Fruit fly (Drosophila melanogaster) whole organism, embryonic: ENCODE results near the gene Nasp.

Experiments used
- Adf1 ChIP-seq: fragments of 200-800 bp; sonication (Bioruptor generic); IDR thresholded peaks from 2 replicates; pipeline ENCODE4 v1.3.6; 2022; ENCODE audit warnings: missing biosample characterization, missing genetic modification characterization
- Antp ChIP-seq: fragments of 200-800 bp; sonication (Bioruptor generic); optimal IDR thresholded peaks from 3 replicates; lab custom pipeline; 2016; ENCODE audit warnings: missing biosample characterization, missing genetic modification characterization
- Asciz ChIP-seq: fragments of 200-800 bp; sonication (Bioruptor generic); optimal IDR thresholded peaks from 2 replicates; lab custom pipeline; 2017; ENCODE audit warnings: missing biosample characterization, mild to moderate bottlenecking, missing genetic modification characterization, missing genetic modification reagents
- CG1024 ChIP-seq: fragments of 200-800 bp; sonication (Bioruptor generic); IDR thresholded peaks from 2 replicates; pipeline ENCODE4 v1.3.6; 2022; ENCODE audit warnings: missing biosample characterization, missing genetic modification characterization
- CG10959 ChIP-seq: fragments of 200-800 bp; sonication (Bioruptor generic); IDR thresholded peaks from 2 replicates; pipeline ENCODE4 v1.3.6; 2022; ENCODE audit warnings: missing biosample characterization, missing genetic modification characterization
- CG11398 ChIP-seq: fragments of 200-800 bp; sonication (Bioruptor generic); optimal IDR thresholded peaks from 2 replicates; lab custom pipeline; 2016; ENCODE audit warnings: missing biosample characterization, missing genetic modification characterization
- CG13287 ChIP-seq: fragments of 200-800 bp; sonication (Bioruptor generic); IDR thresholded peaks from 2 replicates; pipeline ENCODE4 v1.3.6; 2022; ENCODE audit warnings: missing biosample characterization, missing genetic modification characterization; ENCODE audit not compliant: partially characterized antibody
- CG14441 ChIP-seq: fragments of 200-800 bp; sonication (Bioruptor generic); IDR thresholded peaks from 2 replicates; pipeline ENCODE4 v1.3.6; 2022; ENCODE audit warnings: missing biosample characterization, missing genetic modification characterization
- CG15011 ChIP-seq: fragments of 200-800 bp; sonication (Bioruptor generic); optimal IDR thresholded peaks from 3 replicates; lab custom pipeline; 2018; ENCODE audit warnings: missing biosample characterization, mild to moderate bottlenecking, missing genetic modification characterization
- CG17568 ChIP-seq: fragments of 200-800 bp; sonication (Bioruptor generic); optimal IDR thresholded peaks from 2 replicates; lab custom pipeline; 2018; ENCODE audit warnings: missing biosample characterization, mild to moderate bottlenecking, missing genetic modification characterization, moderate library complexity
- CG1832 ChIP-seq: fragments of 200-800 bp; sonication (Bioruptor generic); optimal IDR thresholded peaks from 2 replicates; lab custom pipeline; 2017; ENCODE audit warnings: missing biosample characterization, mild to moderate bottlenecking, missing genetic modification characterization, inconsistent platforms
- CG18599 ChIP-seq: fragments of 200-800 bp; sonication (Bioruptor generic); optimal IDR thresholded peaks from 3 replicates; lab custom pipeline; 2017; ENCODE audit warnings: missing biosample characterization, missing genetic modification characterization, mild to moderate bottlenecking, moderate library complexity, missing genetic modification reagents
- CG2678 ChIP-seq: fragments of 200-800 bp; sonication (Bioruptor generic); optimal IDR thresholded peaks from 3 replicates; lab custom pipeline; 2019; ENCODE audit warnings: missing biosample characterization, mild to moderate bottlenecking, missing genetic modification characterization, moderate library complexity
- CG34224 ChIP-seq: fragments of 200-800 bp; sonication (Bioruptor generic); IDR thresholded peaks from 3 replicates; pipeline ENCODE4 v1.3.6; 2022; ENCODE audit warnings: missing biosample characterization, missing genetic modification characterization; ENCODE audit not compliant: partially characterized antibody
- CG43689 ChIP-seq: fragments of 200-800 bp; sonication (Bioruptor generic); IDR thresholded peaks from 2 replicates; pipeline ENCODE4 v1.3.6; 2022; ENCODE audit warnings: missing biosample characterization, missing genetic modification characterization
- CG4854 ChIP-seq: fragments of 200-800 bp; sonication (Bioruptor generic); optimal IDR thresholded peaks from 2 replicates; lab custom pipeline; 2016; ENCODE audit warnings: missing biosample characterization, missing genetic modification characterization, inconsistent platforms
- CG7839 ChIP-seq: fragments of 200-800 bp; sonication (Bioruptor generic); optimal IDR thresholded peaks from 3 replicates; lab custom pipeline; 2018; ENCODE audit warnings: missing biosample characterization, mild to moderate bottlenecking, missing genetic modification characterization, moderate library complexity
- CG8765 ChIP-seq: fragments of 200-800 bp; sonication (Bioruptor generic); IDR thresholded peaks from 2 replicates; pipeline ENCODE4 v1.3.6; 2022; ENCODE audit warnings: missing biosample characterization, missing genetic modification characterization
- CG9817 ChIP-seq: fragments of 200-800 bp; sonication (Bioruptor generic); optimal IDR thresholded peaks from 2 replicates; lab custom pipeline; 2018; ENCODE audit warnings: missing biosample characterization, mild to moderate bottlenecking, missing genetic modification characterization, moderate library complexity
- D19B ChIP-seq: fragments of 200-800 bp; sonication (Bioruptor generic); optimal IDR thresholded peaks from 2 replicates; lab custom pipeline; 2017; ENCODE audit warnings: missing biosample characterization, mild to moderate bottlenecking, missing genetic modification characterization
- Dbx ChIP-seq: fragments of 200-800 bp; sonication (Bioruptor generic); IDR thresholded peaks from 3 replicates; pipeline ENCODE4 v1.3.6; 2022; ENCODE audit warnings: missing biosample characterization, missing genetic modification characterization
- Eip74EF ChIP-seq, 2 experiments: fragments of 200-800 bp in 1 of 2; fragments of >200 bp in 1 of 2; sonication (Bioruptor generic) in 1 of 2; optimal IDR thresholded peaks; 2 replicates each; lab custom pipeline; 2017 to 2019; ENCODE audit warnings: missing biosample characterization in 2 of 2, missing genetic modification characterization in 2 of 2, mild to moderate bottlenecking in 1 of 2, moderate library complexity in 1 of 2
- Hsf ChIP-seq: fragments of 200-800 bp; sonication (Bioruptor generic); optimal IDR thresholded peaks from 3 replicates; lab custom pipeline; 2016; ENCODE audit warnings: missing biosample characterization, missing genetic modification characterization
- Jarid2 ChIP-seq: fragments of 200-800 bp; sonication (Bioruptor generic); optimal IDR thresholded peaks from 3 replicates; lab custom pipeline; 2017; ENCODE audit warnings: mild to moderate bottlenecking, missing biosample characterization, missing genetic modification reagents, missing genetic modification characterization
- NFAT ChIP-seq: fragments of 200-800 bp; sonication (Bioruptor generic); IDR thresholded peaks from 2 replicates; pipeline ENCODE4 v1.3.6; 2022; ENCODE audit warnings: missing biosample characterization, missing genetic modification characterization
- NfI ChIP-seq: fragments of 200-800 bp; sonication (Bioruptor generic); optimal IDR thresholded peaks from 3 replicates; lab custom pipeline; 2018; ENCODE audit warnings: missing biosample characterization, mild to moderate bottlenecking, missing genetic modification characterization, moderate library complexity
- Oli ChIP-seq: fragments of 200-800 bp; sonication (Bioruptor generic); optimal IDR thresholded peaks from 2 replicates; lab custom pipeline; 2018; ENCODE audit warnings: missing biosample characterization, mild to moderate bottlenecking, missing genetic modification characterization, moderate library complexity
- Sox100B ChIP-seq: fragments of 200-800 bp; sonication (Bioruptor generic); optimal IDR thresholded peaks from 3 replicates; lab custom pipeline; 2018; ENCODE audit warnings: missing biosample characterization, mild to moderate bottlenecking, missing genetic modification characterization
- ato ChIP-seq: fragments of 200-800 bp; sonication (Bioruptor generic); IDR thresholded peaks from 2 replicates; pipeline ENCODE4 v1.3.6; 2022; ENCODE audit warnings: missing biosample characterization, missing genetic modification characterization; ENCODE audit not compliant: partially characterized antibody
- disco-r ChIP-seq: fragments of 200-800 bp; sonication (Bioruptor generic); optimal IDR thresholded peaks from 2 replicates; lab custom pipeline; 2016; ENCODE audit warnings: missing biosample characterization, missing genetic modification characterization
- dm ChIP-seq: fragments of 200-800 bp; sonication (Bioruptor generic); optimal IDR thresholded peaks from 3 replicates; lab custom pipeline; 2016; ENCODE audit warnings: missing biosample characterization, missing genetic modification characterization
- exex ChIP-seq: fragments of 200-800 bp; sonication (Bioruptor generic); optimal IDR thresholded peaks from 4 replicates; lab custom pipeline; 2018; ENCODE audit warnings: missing biosample characterization, mild to moderate bottlenecking, missing genetic modification characterization, moderate library complexity
- ken ChIP-seq: fragments of 200-800 bp; sonication (Bioruptor generic); IDR thresholded peaks from 3 replicates; pipeline ENCODE4 v1.3.6; 2022; ENCODE audit warnings: missing biosample characterization, missing genetic modification characterization
- lola ChIP-seq, 3 experiments: fragments of >200 bp in 2 of 3; fragments of 200-800 bp in 1 of 3; sonication (Bioruptor generic) in 1 of 3; optimal IDR thresholded peaks; 2 replicates each; lab custom pipeline; 2017 to 2019; ENCODE audit warnings: missing biosample characterization in 3 of 3, missing genetic modification characterization in 3 of 3, mild to moderate bottlenecking in 1 of 3, moderate library complexity in 1 of 3
- sc ChIP-seq, 3 experiments: fragments of >200 bp in 2 of 3; fragments of 200-800 bp in 1 of 3; sonication (Bioruptor generic) in 1 of 3; optimal IDR thresholded peaks; 2 replicates in 2 of 3; 3 replicates in 1 of 3; lab custom pipeline; 2017; ENCODE audit warnings: mild to moderate bottlenecking in 1 of 3, missing biosample characterization in 1 of 3, missing genetic modification characterization in 1 of 3, missing genetic modification reagents in 1 of 3
- shn ChIP-seq: fragments of 200-800 bp; sonication (Bioruptor generic); optimal IDR thresholded peaks from 3 replicates; lab custom pipeline; 2016; ENCODE audit warnings: missing biosample characterization, missing genetic modification characterization
- sim ChIP-seq: fragments of 200-800 bp; sonication (Bioruptor generic); IDR thresholded peaks from 2 replicates; pipeline ENCODE4 v1.3.6; 2022; ENCODE audit warnings: missing biosample characterization, missing genetic modification characterization
- slp2 ChIP-seq: fragments of 200-800 bp; sonication (Bioruptor generic); optimal IDR thresholded peaks from 2 replicates; lab custom pipeline; 2016; ENCODE audit warnings: missing biosample characterization, missing genetic modification characterization
- tin ChIP-seq: fragments of 200-800 bp; sonication (Bioruptor generic); optimal IDR thresholded peaks from 3 replicates; lab custom pipeline; 2016; ENCODE audit warnings: missing biosample characterization, missing genetic modification characterization

The Nasp gene

dm6 chr3R:8769094-8769493 is 21.5 kb downstream of the Nasp start, which contains the start of gene CG8236:
Gene CG8236 (plus strand): TSS chr3R:8769394.
- TF ChIP-seq CG34224 (no peak), sc (optimal IDR thresholded peaks at IDR 0.05; lab: Kevin White, UChicago) (no peak), sc (GFP tag; optimal IDR thresholded peaks at IDR 0.05; lab: Kevin White, UChicago) (no peak), CG8765 (no peak), CG10959 (GFP tag; lab: Robert Waterston, UW) (no peak), CG9817 (tag; lab: Kevin White, UChicago) (no peak)

DNA sequence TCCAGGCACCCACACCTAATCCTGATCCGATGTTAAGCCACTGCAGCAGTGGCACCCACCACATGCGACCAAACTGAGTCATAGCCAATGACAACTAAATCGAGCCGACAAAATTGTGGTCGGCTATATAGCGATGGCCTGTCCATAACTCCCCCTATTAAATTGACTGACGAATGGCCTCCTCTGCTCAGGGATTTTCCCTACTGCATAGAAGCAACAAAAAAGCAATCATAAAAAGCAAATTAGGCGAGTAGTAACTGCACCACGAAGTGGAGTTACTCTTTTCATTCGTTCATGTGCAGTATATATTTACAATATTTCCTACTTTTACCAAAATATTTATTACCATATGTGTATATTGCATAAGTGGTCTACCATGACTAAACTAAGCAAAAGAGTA is 25.0 kb downstream of the Nasp start, which contains the start of gene CG13318:
Gene CG13318 (minus strand): TSS at position 101 of the 400 bp plus-strand sequence.
- TF ChIP-seq sim (GFP tag; lab: Robert Waterston, UW): no peak
- TF ChIP-seq shn (GFP tag; lab: Kevin White, UChicago): no peak
- no peak for TF ChIP-seq CG17568 (GFP tag; lab: Kevin White, UChicago)
- no peak for TF ChIP-seq NfI
- no peak for TF ChIP-seq CG1832 (GFP tag; lab: Kevin White, UChicago)
- TF ChIP-seq CG11398 (GFP tag; lab: Kevin White, UChicago): no peak
- no peak for TF ChIP-seq CG1024
- no peak for TF ChIP-seq ken
- no peak for TF ChIP-seq CG4854
- TF ChIP-seq CG43689 (GFP tag; lab: Robert Waterston, UW): no peak
- no peak for TF ChIP-seq slp2
- no peak for TF ChIP-seq CG18599 (GFP tag; lab: Kevin White, UChicago)
- no peak for TF ChIP-seq D19B (GFP tag; lab: Kevin White, UChicago)

DNA sequence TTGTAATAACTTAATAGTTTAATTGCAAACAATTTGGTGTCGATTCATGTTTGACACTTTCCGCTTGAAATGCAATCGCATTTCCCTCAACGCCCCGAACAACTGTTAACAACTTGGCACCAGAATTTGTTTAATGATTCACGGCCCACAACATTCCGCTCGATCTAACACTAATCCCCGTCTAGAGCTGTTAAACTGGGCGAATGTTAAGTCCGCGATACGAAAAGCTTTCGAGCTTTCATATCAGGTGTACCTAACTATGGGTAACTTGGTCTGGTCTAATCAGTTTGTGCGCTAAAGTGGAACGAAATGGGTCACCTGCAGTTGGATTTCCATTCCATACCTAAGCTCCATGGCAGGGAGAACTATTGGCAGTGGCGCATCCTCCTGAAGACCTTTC is 25.5 kb downstream of the Nasp start, which contains the start of gene CG34301:
Gene CG34301 (plus strand): TSS at position 301 of the 400 bp plus-strand sequence.
- no peak for TF ChIP-seq Adf1 (GFP tag; lab: Robert Waterston, UW)
- no peak for TF ChIP-seq Eip74EF (GFP tag; optimal IDR thresholded peaks at IDR 0.05; lab: Kevin White, UChicago)
- no peak for TF ChIP-seq lola (GFP tag; optimal IDR thresholded peaks at IDR 0.05; lab: Kevin White, UChicago)
- TF ChIP-seq CG13287: 0 out of 2 replicates have a peak, but pooled peaks have one; percentile 9
- no peak for TF ChIP-seq Hsf (GFP tag; lab: Kevin White, UChicago)
- TF ChIP-seq Dbx (GFP tag; lab: Robert Waterston, UW): no peak
- peak; percentile 13 for TF ChIP-seq Jarid2

dm6 chr3R:8779823-8780222 is 32.2 kb downstream of the Nasp start, which contains the start of gene CG33191:
Gene CG33191 (minus strand): TSS chr3R:8779923.
- TF ChIP-seq NFAT: no peak
- TF ChIP-seq, all 482 proteins: peak for 0

dm6 chr3R:8780689-8781088 is 33.1 kb downstream of the Nasp start, which contains the start of gene CG33189:
Gene CG33189 (minus strand): TSS chr3R:8780789.
- TF ChIP-seq disco-r (GFP tag; lab: Kevin White, UChicago) (no peak), CG2678 (tag; lab: Kevin White, UChicago) (no peak), tin (GFP tag; lab: Kevin White, UChicago) (no peak), dm (no peak), CG9817 (tag; lab: Kevin White, UChicago) (no peak), Sox100B (GFP tag; lab: Kevin White, UChicago) (no peak), Oli (tag; lab: Kevin White, UChicago) (no peak), Antp (GFP tag; lab: Kevin White, UChicago) (no peak), CG15011 (GFP tag; lab: Kevin White, UChicago) (no peak), Asciz (GFP tag; lab: Kevin White, UChicago) (no peak), CG14441 (GFP tag; lab: Robert Waterston, UW) (no peak), CG7839 (tag; lab: Kevin White, UChicago) (no peak), exex (no peak), ato (GFP tag; lab: Robert Waterston, UW) (no peak)
